Fruit fly (Drosophila melanogaster) whole organism, embryonic: ENCODE data around the gene CG43229.

Experiments used
- B-H1 ChIP-seq: fragments of 200-800 bp; sonication (Bioruptor generic); IDR thresholded peaks from 3 replicates; pipeline ENCODE4 v1.3.6; 2022; ENCODE audit warnings: missing biosample characterization, missing genetic modification characterization
- CG10209 ChIP-seq: fragments of 200-800 bp; sonication (Bioruptor generic); optimal IDR thresholded peaks from 3 replicates; lab custom pipeline; 2017; ENCODE audit warnings: missing biosample characterization, mild to moderate bottlenecking, missing genetic modification characterization, missing genetic modification reagents
- CG11696 ChIP-seq: fragments of 200-800 bp; sonication (Bioruptor generic); IDR thresholded peaks from 2 replicates; pipeline ENCODE4 v1.3.6; 2022; ENCODE audit warnings: missing biosample characterization, missing genetic modification characterization
- CG13624 ChIP-seq: fragments of 200-800 bp; sonication (Bioruptor generic); optimal IDR thresholded peaks from 2 replicates; lab custom pipeline; 2016; ENCODE audit warnings: missing biosample characterization, missing genetic modification characterization
- CG13775 ChIP-seq: fragments of 200-800 bp; sonication (Bioruptor generic); optimal IDR thresholded peaks from 3 replicates; lab custom pipeline; 2017; ENCODE audit warnings: missing biosample characterization, mild to moderate bottlenecking, missing genetic modification characterization
- CG18764 ChIP-seq: fragments of 200-800 bp; sonication (Bioruptor generic); optimal IDR thresholded peaks from 3 replicates; lab custom pipeline; 2016; ENCODE audit warnings: missing biosample characterization, missing genetic modification characterization
- Dref ChIP-seq: fragments of 200-800 bp; sonication (Bioruptor generic); IDR thresholded peaks from 2 replicates; pipeline ENCODE4 v1.3.6; 2022; ENCODE audit warnings: missing biosample characterization, missing genetic modification characterization
- MBD-R2 ChIP-seq: fragments of 200-800 bp; sonication (Bioruptor generic); IDR thresholded peaks from 2 replicates; pipeline ENCODE4 v1.3.6; 2022; ENCODE audit warnings: missing biosample characterization, missing genetic modification characterization
- Max ChIP-seq: fragments of 200-800 bp; sonication (Bioruptor generic); optimal IDR thresholded peaks from 2 replicates; lab custom pipeline; 2016; ENCODE audit warnings: missing biosample characterization, mild to moderate bottlenecking, missing genetic modification characterization
- gro ChIP-seq: fragments of 200-800 bp; sonication (Bioruptor generic); optimal IDR thresholded peaks from 2 replicates; lab custom pipeline; 2016; ENCODE audit warnings: missing biosample characterization, missing genetic modification characterization
- hth ChIP-seq: fragments of >200 bp; optimal IDR thresholded peaks from 2 replicates; lab custom pipeline; 2017; ENCODE audit warnings: inconsistent platforms
- slp2 ChIP-seq: fragments of 200-800 bp; sonication (Bioruptor generic); optimal IDR thresholded peaks from 2 replicates; lab custom pipeline; 2016; ENCODE audit warnings: missing biosample characterization, missing genetic modification characterization
- usp ChIP-seq: fragments of >200 bp; optimal IDR thresholded peaks from 2 replicates; lab custom pipeline; 2017; ENCODE audit warnings: missing biosample characterization, missing genetic modification characterization
- zf30C ChIP-seq: fragments of 200-800 bp; sonication (Bioruptor generic); optimal IDR thresholded peaks from 3 replicates; lab custom pipeline; 2018; ENCODE audit warnings: missing biosample characterization, mild to moderate bottlenecking, missing genetic modification characterization

dm6 chrX:18094130-18094529 is 44.2 kb upstream of the CG43229 start:
- TF ChIP-seq slp2 (no peak), Max (GFP tag; lab: Kevin White, UChicago) (no peak), hth (lab: Kevin White, UChicago) (no peak), CG13775 (GFP tag; lab: Kevin White, UChicago) (no peak), CG10209 (GFP tag; lab: Kevin White, UChicago) (no peak), zf30C (GFP tag; lab: Kevin White, UChicago) (no peak), B-H1 (GFP tag; lab: Robert Waterston, UW) (no peak), CG13624 (GFP tag; lab: Kevin White, UChicago) (no peak), MBD-R2 (GFP tag; lab: Robert Waterston, UW) (no peak), CG18764 (GFP tag; lab: Kevin White, UChicago) (no peak), gro (GFP tag; lab: Kevin White, UChicago) (no peak), usp (no peak), Dref (GFP tag; lab: Robert Waterston, UW) (no peak), CG11696 (GFP tag; lab: Robert Waterston, UW) (no peak)
